Fruit fly (Drosophila melanogaster) whole organism, embryonic: ENCODE data around the gene Dh44.

ENCODE experiments used
- Antp ChIP-seq: fragments of 200-800 bp; sonication (Bioruptor generic); optimal IDR thresholded peaks from 3 replicates; lab custom pipeline; 2016; ENCODE audit warnings: missing biosample characterization, missing genetic modification characterization
- CG11085 ChIP-seq: fragments of 200-800 bp; sonication (Bioruptor generic); IDR thresholded peaks from 2 replicates; pipeline ENCODE4 v1.3.6; 2022; ENCODE audit warnings: missing biosample characterization, missing genetic modification characterization
- CG1233 ChIP-seq: fragments of 200-800 bp; sonication (Bioruptor generic); optimal IDR thresholded peaks from 4 replicates; lab custom pipeline; 2018; ENCODE audit warnings: missing biosample characterization, mild to moderate bottlenecking, missing genetic modification characterization
- CG12659 ChIP-seq: fragments of 200-800 bp; sonication (Bioruptor generic); optimal IDR thresholded peaks from 3 replicates; lab custom pipeline; 2017; ENCODE audit warnings: mild to moderate bottlenecking, missing biosample characterization, missing genetic modification reagents, missing genetic modification characterization
- CG12744 ChIP-seq: fragments of 200-800 bp; sonication (Bioruptor generic); optimal IDR thresholded peaks from 2 replicates; lab custom pipeline; 2016; ENCODE audit warnings: missing biosample characterization, missing genetic modification characterization
- CG13624 ChIP-seq: fragments of 200-800 bp; sonication (Bioruptor generic); optimal IDR thresholded peaks from 2 replicates; lab custom pipeline; 2016; ENCODE audit warnings: missing biosample characterization, missing genetic modification characterization
- CG1602 ChIP-seq: fragments of 200-800 bp; sonication (Bioruptor generic); optimal IDR thresholded peaks from 3 replicates; lab custom pipeline; 2016; ENCODE audit warnings: missing biosample characterization, missing genetic modification characterization
- CG16813 ChIP-seq: fragments of 200-800 bp; sonication (Bioruptor generic); IDR thresholded peaks from 3 replicates; pipeline ENCODE4 v1.3.6; 2022; ENCODE audit warnings: missing biosample characterization, missing genetic modification characterization; ENCODE audit not compliant: partially characterized antibody
- CG1792 ChIP-seq: fragments of 200-800 bp; sonication (Bioruptor generic); optimal IDR thresholded peaks from 2 replicates; lab custom pipeline; 2016; ENCODE audit warnings: missing biosample characterization, missing genetic modification characterization
- CG18011 ChIP-seq: fragments of 200-800 bp; sonication (Bioruptor generic); optimal IDR thresholded peaks from 2 replicates; lab custom pipeline; 2017; ENCODE audit warnings: missing biosample characterization, missing genetic modification characterization, mild to moderate bottlenecking, moderate library complexity, missing genotype
- CG34224 ChIP-seq: fragments of 200-800 bp; sonication (Bioruptor generic); IDR thresholded peaks from 3 replicates; pipeline ENCODE4 v1.3.6; 2022; ENCODE audit warnings: missing biosample characterization, missing genetic modification characterization; ENCODE audit not compliant: partially characterized antibody
- CG34376 ChIP-seq: fragments of 200-800 bp; sonication (Bioruptor generic); optimal IDR thresholded peaks from 2 replicates; lab custom pipeline; 2018; ENCODE audit warnings: missing biosample characterization, mild to moderate bottlenecking, missing genetic modification characterization
- CG4707 ChIP-seq: fragments of 200-800 bp; sonication (Bioruptor generic); optimal IDR thresholded peaks from 2 replicates; lab custom pipeline; 2018; ENCODE audit warnings: missing biosample characterization, mild to moderate bottlenecking, missing genetic modification characterization, moderate library complexity
- CG6272 ChIP-seq: fragments of 200-800 bp; sonication (Bioruptor generic); IDR thresholded peaks from 2 replicates; pipeline ENCODE4 v1.3.6; 2022; ENCODE audit warnings: missing biosample characterization, missing genetic modification characterization
- CG6813 ChIP-seq: fragments of 200-800 bp; sonication (Bioruptor generic); optimal IDR thresholded peaks from 2 replicates; lab custom pipeline; 2017; ENCODE audit warnings: missing biosample characterization, missing genetic modification characterization, mild to moderate bottlenecking, moderate library complexity, missing genetic modification reagents
- CG7963 ChIP-seq: fragments of 200-800 bp; sonication (Bioruptor generic); IDR thresholded peaks from 3 replicates; pipeline ENCODE4 v1.3.6; 2022; ENCODE audit warnings: missing biosample characterization, missing genetic modification characterization; ENCODE audit not compliant: partially characterized antibody
- Dip2 ChIP-seq: fragments of 200-800 bp; sonication (Bioruptor generic); IDR thresholded peaks from 2 replicates; pipeline ENCODE4 v1.3.6; 2022; ENCODE audit warnings: missing biosample characterization, missing genetic modification characterization
- Dref ChIP-seq: fragments of 200-800 bp; sonication (Bioruptor generic); IDR thresholded peaks from 2 replicates; pipeline ENCODE4 v1.3.6; 2022; ENCODE audit warnings: missing biosample characterization, missing genetic modification characterization
- Drgx ChIP-seq: fragments of 200-800 bp; sonication (Bioruptor generic); IDR thresholded peaks from 2 replicates; pipeline ENCODE4 v1.3.6; 2022; ENCODE audit warnings: missing biosample characterization, missing genetic modification characterization
- Fer2 ChIP-seq: fragments of 200-800 bp; sonication (Bioruptor generic); optimal IDR thresholded peaks from 2 replicates; lab custom pipeline; 2018; ENCODE audit warnings: missing biosample characterization, mild to moderate bottlenecking, missing genetic modification characterization, moderate library complexity
- HmgD ChIP-seq: fragments of 200-800 bp; sonication (Bioruptor generic); optimal IDR thresholded peaks from 3 replicates; lab custom pipeline; 2016; ENCODE audit warnings: missing biosample characterization, missing genetic modification characterization
- MBD-R2 ChIP-seq: fragments of 200-800 bp; sonication (Bioruptor generic); IDR thresholded peaks from 2 replicates; pipeline ENCODE4 v1.3.6; 2022; ENCODE audit warnings: missing biosample characterization, missing genetic modification characterization
- Mad ChIP-seq: fragments of 200-800 bp; sonication (Bioruptor generic); optimal IDR thresholded peaks from 2 replicates; lab custom pipeline; 2016; ENCODE audit warnings: missing biosample characterization, missing genetic modification characterization
- Med ChIP-seq: fragments of 200-800 bp; sonication (Bioruptor generic); peaks from one replicate; lab custom pipeline; 2016; ENCODE audit warnings: missing biosample characterization, missing genetic modification characterization, mild to moderate bottlenecking, inconsistent platforms, moderate library complexity
- NC2α ChIP-seq: fragments of 200-800 bp; sonication (Bioruptor generic); optimal IDR thresholded peaks from 2 replicates; lab custom pipeline; 2016; ENCODE audit warnings: missing biosample characterization, missing genetic modification characterization
- NFAT ChIP-seq: fragments of 200-800 bp; sonication (Bioruptor generic); IDR thresholded peaks from 2 replicates; pipeline ENCODE4 v1.3.6; 2022; ENCODE audit warnings: missing biosample characterization, missing genetic modification characterization
- Pdp1 ChIP-seq, 2 experiments: fragments of 200-800 bp; sonication (Bioruptor generic); optimal IDR thresholded peaks; 3 replicates each; lab custom pipeline; 2016; ENCODE audit warnings: missing biosample characterization in 2 of 2, missing genetic modification characterization in 2 of 2, mild to moderate bottlenecking in 1 of 2, moderate library complexity in 1 of 2
- Ptx1 ChIP-seq: fragments of 200-800 bp; sonication (Bioruptor generic); IDR thresholded peaks from 2 replicates; pipeline ENCODE4 v1.3.6; 2022; ENCODE audit warnings: missing biosample characterization, missing genetic modification characterization
- Ravus ChIP-seq: fragments of 200-800 bp; sonication (Bioruptor generic); IDR thresholded peaks from 2 replicates; pipeline ENCODE4 v1.3.6; 2022; ENCODE audit warnings: missing biosample characterization, missing genetic modification characterization
- Ssrp ChIP-seq: fragments of 200-800 bp; sonication (Bioruptor generic); optimal IDR thresholded peaks from 2 replicates; lab custom pipeline; 2018; ENCODE audit warnings: missing biosample characterization, mild to moderate bottlenecking, missing genetic modification characterization, moderate library complexity
- ap ChIP-seq: fragments of 200-800 bp; sonication (Bioruptor generic); IDR thresholded peaks from 2 replicates; pipeline ENCODE4 v1.3.6; 2022; ENCODE audit warnings: missing biosample characterization, missing genetic modification characterization
- bab2 ChIP-seq: fragments of 200-800 bp; sonication (Bioruptor generic); optimal IDR thresholded peaks from 2 replicates; lab custom pipeline; 2016; ENCODE audit warnings: missing biosample characterization, missing genetic modification characterization
- bbx ChIP-seq: fragments of 200-800 bp; sonication (Bioruptor generic); IDR thresholded peaks from 2 replicates; pipeline ENCODE4 v1.3.6; 2022; ENCODE audit warnings: missing biosample characterization, missing genetic modification characterization; ENCODE audit not compliant: partially characterized antibody
- cad ChIP-seq: fragments of >200 bp; optimal IDR thresholded peaks from 2 replicates; lab custom pipeline; 2017; ENCODE audit warnings: missing biosample characterization, missing genetic modification characterization
- cg ChIP-seq: fragments of 200-800 bp; sonication (Bioruptor generic); optimal IDR thresholded peaks from 3 replicates; lab custom pipeline; 2019; ENCODE audit warnings: missing biosample characterization, mild to moderate bottlenecking, missing genetic modification characterization, moderate library complexity
- chif ChIP-seq, 2 experiments: fragments of 200-800 bp; sonication (Bioruptor generic); optimal IDR thresholded peaks; 3 replicates each; lab custom pipeline; 2016; ENCODE audit warnings: missing biosample characterization in 2 of 2, missing genetic modification characterization in 2 of 2
- dysf ChIP-seq: fragments of 200-800 bp; sonication (Bioruptor generic); IDR thresholded peaks from 3 replicates; pipeline ENCODE4 v1.3.6; 2022; ENCODE audit warnings: missing biosample characterization, missing genetic modification characterization
- eve ChIP-seq, 2 experiments: fragments of >200 bp; optimal IDR thresholded peaks; 2 replicates each; lab custom pipeline; 2017; ENCODE audit warnings: missing biosample characterization in 2 of 2, missing genetic modification characterization in 2 of 2
- gce ChIP-seq: fragments of 200-800 bp; sonication (Bioruptor generic); IDR thresholded peaks from 3 replicates; pipeline ENCODE4 v1.3.6; 2022; ENCODE audit warnings: missing biosample characterization, missing genetic modification characterization
- gcm2 ChIP-seq: fragments of 200-800 bp; sonication (Bioruptor generic); optimal IDR thresholded peaks from 2 replicates; lab custom pipeline; 2016; ENCODE audit warnings: missing biosample characterization, missing genetic modification characterization
- gfzf ChIP-seq: fragments of 200-800 bp; sonication (Bioruptor generic); optimal IDR thresholded peaks from 2 replicates; lab custom pipeline; 2016; ENCODE audit warnings: missing biosample characterization, mild to moderate bottlenecking, missing genetic modification characterization, moderate library complexity
- ham ChIP-seq: fragments of 200-800 bp; sonication (Bioruptor generic); IDR thresholded peaks from 2 replicates; pipeline ENCODE4 v1.3.6; 2022; ENCODE audit warnings: missing biosample characterization, missing genetic modification characterization
- ind ChIP-seq: fragments of 200-800 bp; sonication (Bioruptor generic); optimal IDR thresholded peaks from 3 replicates; lab custom pipeline; 2016; ENCODE audit warnings: missing biosample characterization, missing genetic modification characterization
- org-1 ChIP-seq: fragments of 200-800 bp; sonication (Bioruptor generic); optimal IDR thresholded peaks from 2 replicates; lab custom pipeline; 2017; ENCODE audit warnings: missing biosample characterization, missing genetic modification characterization
- pb ChIP-seq: fragments of 200-800 bp; sonication (Bioruptor generic); optimal IDR thresholded peaks from 3 replicates; lab custom pipeline; 2016; ENCODE audit warnings: missing biosample characterization, missing genetic modification characterization
- salm ChIP-seq: fragments of 200-800 bp; sonication (Bioruptor generic); optimal IDR thresholded peaks from 2 replicates; lab custom pipeline; 2018; ENCODE audit warnings: missing biosample characterization, mild to moderate bottlenecking, missing genetic modification characterization
- so ChIP-seq: fragments of 200-800 bp; sonication (Bioruptor generic); IDR thresholded peaks from 3 replicates; pipeline ENCODE4 v1.3.6; 2022; ENCODE audit warnings: missing biosample characterization, missing genetic modification characterization
- sug ChIP-seq: fragments of 200-800 bp; optimal IDR thresholded peaks from 2 replicates; lab custom pipeline; 2019; ENCODE audit warnings: missing biosample characterization, mild to moderate bottlenecking, missing genetic modification characterization, moderate library complexity
- unpg ChIP-seq: fragments of 200-800 bp; sonication (Bioruptor generic); optimal IDR thresholded peaks from 3 replicates; lab custom pipeline; 2018; ENCODE audit warnings: missing biosample characterization, mild to moderate bottlenecking, missing genetic modification characterization, moderate library complexity
- vnd ChIP-seq: fragments of 200-800 bp; sonication (Bioruptor generic); IDR thresholded peaks from 3 replicates; pipeline ENCODE4 v1.3.6; 2022; ENCODE audit warnings: missing biosample characterization, missing genetic modification characterization; ENCODE audit not compliant: partially characterized antibody
- zen ChIP-seq: fragments of 200-800 bp; sonication (Bioruptor generic); optimal IDR thresholded peaks from 3 replicates; lab custom pipeline; 2018; ENCODE audit warnings: missing biosample characterization, mild to moderate bottlenecking, missing genetic modification characterization, moderate library complexity
- zen2 ChIP-seq: fragments of 200-800 bp; sonication (Bioruptor generic); IDR thresholded peaks from 3 replicates; pipeline ENCODE4 v1.3.6; 2022; ENCODE audit warnings: missing biosample characterization, missing genetic modification characterization; ENCODE audit not compliant: partially characterized antibody

Gene Dh44

DNA sequence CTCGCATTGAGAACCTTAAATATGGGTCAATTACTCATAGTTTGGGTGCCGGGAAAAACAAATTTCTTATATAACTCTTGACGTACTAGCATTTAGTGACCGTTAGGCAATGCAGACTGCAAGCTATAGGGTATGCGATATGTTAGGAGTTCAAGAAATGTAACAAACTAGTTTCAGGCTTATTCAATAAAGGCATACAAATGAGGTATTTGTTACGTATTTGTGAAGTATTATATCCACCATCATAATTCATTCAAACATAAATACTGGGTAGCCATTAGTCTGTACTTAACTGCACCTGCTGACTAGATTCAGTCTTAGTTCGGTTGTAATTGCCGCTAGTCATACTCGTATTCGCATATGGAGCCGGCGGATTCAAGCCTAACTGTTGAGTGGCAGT lies 29.8 kb upstream of the Dh44 start (continued):
- TF ChIP-seq Pdp1 (GFP tag; optimal IDR thresholded peaks at IDR 0.05; lab: Kevin White, UChicago) (peak in 1 of 2 experiments; percentile 67), CG1233 (no peak), ham (no peak), zen (tag; lab: Kevin White, UChicago) (no peak), salm (tag; lab: Kevin White, UChicago) (no peak), Ssrp (tag; lab: Kevin White, UChicago) (no peak), CG18011 (GFP tag; lab: Kevin White, UChicago) (no peak), CG12659 (GFP tag; lab: Kevin White, UChicago) (no peak), bab2 (no peak), CG34376 (GFP tag; lab: Kevin White, UChicago) (no peak), vnd (GFP tag; lab: Robert Waterston, UW) (peak; percentile 50; the same call in 2 of the 3 replicates), gce (GFP tag; lab: Robert Waterston, UW) (no peak), Dip2 (GFP tag; lab: Robert Waterston, UW) (no peak), unpg (GFP tag; lab: Kevin White, UChicago) (no peak), CG6813 (GFP tag; lab: Kevin White, UChicago) (no peak), CG1792 (GFP tag; lab: Kevin White, UChicago) (no peak), Antp (GFP tag; lab: Kevin White, UChicago) (no peak), CG12744 (GFP tag; lab: Kevin White, UChicago) (no peak), gfzf (GFP tag; lab: Kevin White, UChicago) (no peak), bbx (GFP tag; lab: Robert Waterston, UW) (peak; percentile 31; the same call in 1 of the 2 replicates), CG16813 (GFP tag; lab: Robert Waterston, UW) (peak; percentile 60), Med (peak; percentile 17), dysf (GFP tag; lab: Robert Waterston, UW) (no peak), Fer2 (no peak), CG34224 (GFP tag; lab: Robert Waterston, UW) (no peak), Mad (GFP tag; lab: Kevin White, UChicago) (no peak), eve (GFP tag; optimal IDR thresholded peaks at IDR 0.05; lab: Kevin White, UChicago) (no peak), CG7963 (peak; percentile 58; the same call in 1 of the 3 replicates), HmgD (GFP tag; lab: Kevin White, UChicago) (no peak), Drgx (GFP tag; lab: Robert Waterston, UW) (0 out of 2 replicates have a peak, but pooled peaks have one; percentile 15), Dref (GFP tag; lab: Robert Waterston, UW) (no peak), Ravus (GFP tag; lab: Robert Waterston, UW) (no peak), CG13624 (GFP tag; lab: Kevin White, UChicago) (no peak), NFAT (GFP tag; lab: Robert Waterston, UW) (no peak), CG11085 (no peak), zen2 (GFP tag; lab: Robert Waterston, UW) (no peak), ap (GFP tag; lab: Robert Waterston, UW) (no peak), CG1602 (GFP tag; lab: Kevin White, UChicago) (no peak), gcm2 (no peak), cad (GFP tag; lab: Kevin White, UChicago) (no peak), CG6272 (GFP tag; lab: Robert Waterston, UW) (no peak), Ptx1 (no peak), NC2α (GFP tag; lab: Kevin White, UChicago) (no peak), CG4707 (GFP tag; lab: Kevin White, UChicago) (no peak), so (no peak), org-1 (GFP tag; lab: Kevin White, UChicago) (no peak), pb (GFP tag; lab: Kevin White, UChicago) (no peak), sug (tag; lab: Kevin White, UChicago) (no peak), ind (GFP tag; lab: Kevin White, UChicago) (no peak), chif (GFP tag; optimal IDR thresholded peaks at IDR 0.05; lab: Kevin White, UChicago) (no peak), MBD-R2 (GFP tag; lab: Robert Waterston, UW) (no peak), cg (no peak)
